Worm (Caenorhabditis elegans): ENCODE measurements around the gene F59B10.5.

F59B10.5 gene

ce11 chrII:10501578-10501977, 21.9 kb downstream of the F59B10.5 start:
- TF ChIP-seq F13H6.1 (tag; optimal IDR thresholded peaks at IDR 0.05), result peak; percentile 3
- no peak for TF ChIP-seq elt-2 (tag; optimal IDR thresholded peaks at IDR 0.05)
- peak; percentile 44 for TF ChIP-seq rnt-1 (tag; optimal IDR thresholded peaks at IDR 0.05)
- TF ChIP-seq unc-86 (tag; optimal IDR thresholded peaks at IDR 0.05), result no peak
- no peak for TF ChIP-seq fax-1 (tag; optimal IDR thresholded peaks at IDR 0.05)
- no peak for TF ChIP-seq ceh-48 (tag; optimal IDR thresholded peaks at IDR 0.05)
- no peak for TF ChIP-seq C38D4.7 (GFP tag; optimal IDR thresholded peaks at IDR 0.05)
- TF ChIP-seq ceh-31 (tag; optimal IDR thresholded peaks at IDR 0.05), result peak; percentile 28
- no peak for TF ChIP-seq sdc-2 (tag; optimal IDR thresholded peaks at IDR 0.05)
- no peak for TF ChIP-seq ceh-45 (GFP tag; IDR thresholded peaks at IDR 0.05)
- TF ChIP-seq madf-2 (tag; optimal IDR thresholded peaks at IDR 0.05), result no peak
- TF ChIP-seq hlh-8 (tag; optimal IDR thresholded peaks at IDR 0.05), result no peak
- TF ChIP-seq ceh-24 (tag; optimal IDR thresholded peaks at IDR 0.05), result no peak
- TF ChIP-seq fkh-10 (GFP tag; optimal IDR thresholded peaks at IDR 0.05), result no peak
- no peak for TF ChIP-seq fkh-6 (tag; optimal IDR thresholded peaks at IDR 0.05)
- TF ChIP-seq tbx-7 (tag; optimal IDR thresholded peaks at IDR 0.05), result no peak
- TF ChIP-seq hlh-6 (tag; optimal IDR thresholded peaks at IDR 0.05), result no peak
- no peak for TF ChIP-seq gmeb-2 (tag; optimal IDR thresholded peaks at IDR 0.05)
- no peak for TF ChIP-seq pag-3 (tag; optimal IDR thresholded peaks at IDR 0.05; ENCODE audit: borderline replicate concordance)
- TF ChIP-seq nfya-1 (tag; optimal IDR thresholded peaks at IDR 0.05), result peak; percentile 25
- no peak for TF ChIP-seq dve-1 (tag; optimal IDR thresholded peaks at IDR 0.05)
- TF ChIP-seq elt-4 (tag; optimal IDR thresholded peaks at IDR 0.05), result no peak
- no peak for TF ChIP-seq nhr-11 (tag; optimal IDR thresholded peaks at IDR 0.05)
- no peak for TF ChIP-seq hlh-15 (tag; optimal IDR thresholded peaks at IDR 0.05)
- no peak for TF ChIP-seq ets-4 (tag; optimal IDR thresholded peaks at IDR 0.05)
- no peak for TF ChIP-seq hlh-13 (GFP tag; optimal IDR thresholded peaks at IDR 0.05)
- no peak for TF ChIP-seq T23F11.4 (GFP tag; optimal IDR thresholded peaks at IDR 0.05)
- no peak for TF ChIP-seq eyg-1 (tag; optimal IDR thresholded peaks at IDR 0.05)
- TF ChIP-seq ztf-16 (tag; optimal IDR thresholded peaks at IDR 0.05), result no peak
- TF ChIP-seq ceh-30 (tag; optimal IDR thresholded peaks at IDR 0.05), result no peak
- peak; percentile 22 for TF ChIP-seq ceh-18 (tag; optimal IDR thresholded peaks at IDR 0.05)
- no peak for TF ChIP-seq lin-11 (tag; optimal IDR thresholded peaks at IDR 0.05)

ce11 chrII:10500674-10501073, 22.8 kb downstream of the F59B10.5 start:
- TF ChIP-seq ceh-9 (tag; optimal IDR thresholded peaks at IDR 0.05), result no peak
- no peak for TF ChIP-seq hlh-30 (tag; optimal IDR thresholded peaks at IDR 0.05; ENCODE audit: insufficient read depth)
- TF ChIP-seq unc-42 (tag; optimal IDR thresholded peaks at IDR 0.05), result no peak
- TF ChIP-seq T23F11.4 (GFP tag; optimal IDR thresholded peaks at IDR 0.05), result no peak
- TF ChIP-seq elt-4 (tag; optimal IDR thresholded peaks at IDR 0.05), result no peak
- TF ChIP-seq fkh-10 (GFP tag; optimal IDR thresholded peaks at IDR 0.05), result no peak
- no peak for TF ChIP-seq ceh-14 (tag; optimal IDR thresholded peaks at IDR 0.05)
- no peak for TF ChIP-seq ceh-34 (tag; optimal IDR thresholded peaks at IDR 0.05)
- no peak for TF ChIP-seq hlh-6 (tag; optimal IDR thresholded peaks at IDR 0.05)
- TF ChIP-seq C08G9.2 (tag; optimal IDR thresholded peaks at IDR 0.05), result no peak
- no peak for TF ChIP-seq pha-2 (tag; optimal IDR thresholded peaks at IDR 0.05)
- TF ChIP-seq nhr-11 (tag; optimal IDR thresholded peaks at IDR 0.05), result no peak
- no peak for TF ChIP-seq ama-1 (optimal IDR thresholded peaks at IDR 0.05)
- TF ChIP-seq dmd-4 (tag; optimal IDR thresholded peaks at IDR 0.05; ENCODE audit: borderline replicate concordance), result no peak
- TF ChIP-seq dve-1 (tag; optimal IDR thresholded peaks at IDR 0.05), result no peak
- no peak for TF ChIP-seq tbx-2 (tag; optimal IDR thresholded peaks at IDR 0.05)
- no peak for TF ChIP-seq rnt-1 (tag; optimal IDR thresholded peaks at IDR 0.05)
- TF ChIP-seq nhr-232 (tag; optimal IDR thresholded peaks at IDR 0.05), result no peak
